Worm (Caenorhabditis elegans) whole organism, L1 larva: ENCODE measurements around the gene F41G3.18.

Source experiments
- C04F5.9 ChIP-seq: sonication (generic microtip); optimal IDR thresholded peaks from 2 replicates; lab custom pipeline; 2016; ENCODE audit warnings: missing genetic modification characterization, missing compliant biosample characterization
- C16A3.4 ChIP-seq: fragments of 150-350 bp; optimal IDR thresholded peaks from 2 replicates; lab custom pipeline; 2014; ENCODE audit warnings: missing biosample characterization, missing genetic modification characterization
- C34B4.2 ChIP-seq: sonication (generic microtip); optimal IDR thresholded peaks from 2 replicates; lab custom pipeline; 2017; ENCODE audit warnings: mild to moderate bottlenecking, missing genetic modification characterization, missing compliant biosample characterization
- F16B12.6 ChIP-seq: fragments of 150-350 bp; optimal IDR thresholded peaks from 2 replicates; lab custom pipeline; 2014; ENCODE audit warnings: missing biosample characterization, missing genetic modification characterization
- aha-1 ChIP-seq: fragments of 150-350 bp; optimal IDR thresholded peaks from 2 replicates; lab custom pipeline; 2014; ENCODE audit warnings: missing biosample characterization, missing genetic modification characterization
- aly-2 ChIP-seq: fragments of 150-350 bp; optimal IDR thresholded peaks from 2 replicates; lab custom pipeline; 2014; ENCODE audit warnings: missing biosample characterization, missing genetic modification characterization
- ama-1 ChIP-seq: fragments of 150-350 bp; optimal IDR thresholded peaks from 2 replicates; lab custom pipeline; 2014
- blmp-1 ChIP-seq: fragments of 150-350 bp; optimal IDR thresholded peaks from 2 replicates; lab custom pipeline; 2014; ENCODE audit warnings: missing biosample characterization, missing genetic modification characterization
- ceh-88 ChIP-seq: fragments of 200-800 bp; sonication (Bioruptor generic); IDR thresholded peaks from 2 replicates; pipeline ENCODE4 v1.3.6; 2022; ENCODE audit warnings: missing genetic modification characterization, missing compliant biosample characterization
- dpl-1 ChIP-seq, 3 experiments: fragments of 150-350 bp in 2 of 3; sonication (generic microtip) in 1 of 3; optimal IDR thresholded peaks; 2 replicates each; lab custom pipeline; 2014 to 2017; ENCODE audit warnings: missing biosample characterization in 3 of 3, missing genetic modification characterization in 3 of 3, missing genetic modification reagents in 3 of 3
- dsc-1 ChIP-seq: sonication (generic microtip); optimal IDR thresholded peaks from 2 replicates; lab custom pipeline; 2016; ENCODE audit warnings: mild to moderate bottlenecking, missing genetic modification characterization, missing compliant biosample characterization
- efl-1 ChIP-seq, 4 experiments: fragments of 150-350 bp; optimal IDR thresholded peaks in 3 of 4; peaks in 1 of 4; 1 replicate in 1 of 4; 2 replicates in 3 of 4; lab custom pipeline; 2014; ENCODE audit warnings: missing biosample characterization in 2 of 4, missing genetic modification characterization in 2 of 4, missing genetic modification reagents in 2 of 4
- elt-3 ChIP-seq, 6 experiments: fragments of 150-350 bp in 1 of 6; sonication (generic microtip); optimal IDR thresholded peaks; 2 replicates each; lab custom pipeline; 2017 to 2018; ENCODE audit warnings: missing biosample characterization in 6 of 6, missing genetic modification characterization in 6 of 6, inconsistent platforms in 1 of 6
- ets-5 ChIP-seq: fragments of 200-800 bp; sonication (Bioruptor generic); IDR thresholded peaks from 2 replicates; pipeline ENCODE4 v1.3.6; 2022; ENCODE audit warnings: missing genetic modification characterization, missing compliant biosample characterization
- fkh-4 ChIP-seq: sonication (generic microtip); optimal IDR thresholded peaks from 2 replicates; lab custom pipeline; 2016; ENCODE audit warnings: missing compliant biosample characterization, missing genetic modification characterization, borderline replicate concordance
- fkh-8 ChIP-seq: sonication (generic microtip); optimal IDR thresholded peaks from 2 replicates; lab custom pipeline; 2016; ENCODE audit warnings: mild to moderate bottlenecking, missing genetic modification characterization, missing compliant biosample characterization
- fos-1 ChIP-seq: fragments of 150-350 bp; optimal IDR thresholded peaks from 2 replicates; lab custom pipeline; 2014; ENCODE audit warnings: missing biosample characterization, missing genetic modification characterization
- hlh-17 ChIP-seq: fragments of 200-800 bp; sonication (Bioruptor generic); optimal IDR thresholded peaks from 2 replicates; lab custom pipeline; 2018; ENCODE audit warnings: missing genetic modification characterization, mild to moderate bottlenecking, missing compliant biosample characterization, moderate library complexity, borderline replicate concordance
- hlh-4 ChIP-seq: sonication (generic microtip); optimal IDR thresholded peaks from 2 replicates; lab custom pipeline; 2016; ENCODE audit warnings: mild to moderate bottlenecking, missing genetic modification characterization, missing compliant biosample characterization
- hpl-2 ChIP-seq: fragments of 150-350 bp; optimal IDR thresholded peaks from 2 replicates; lab custom pipeline; 2014; ENCODE audit warnings: missing biosample characterization, missing genetic modification reagents, missing genetic modification characterization
- irx-1 ChIP-seq: sonication (generic microtip); optimal IDR thresholded peaks from 2 replicates; lab custom pipeline; 2016; ENCODE audit warnings: missing genetic modification characterization, missing compliant biosample characterization
- isw-1 ChIP-seq: fragments of 200-800 bp; sonication (Bioruptor generic); IDR thresholded peaks from 2 replicates; pipeline ENCODE4 v1.3.6; 2022; ENCODE audit warnings: missing genetic modification characterization, missing compliant biosample characterization
- lin-13 ChIP-seq: fragments of 150-350 bp; optimal IDR thresholded peaks from 2 replicates; lab custom pipeline; 2014; ENCODE audit warnings: missing biosample characterization, missing genetic modification reagents, missing genetic modification characterization
- lin-14 ChIP-seq: fragments of 200-800 bp; sonication (Bioruptor generic); optimal IDR thresholded peaks from 2 replicates; lab custom pipeline; 2018; ENCODE audit warnings: mild to moderate bottlenecking, missing genetic modification characterization, moderate library complexity, missing compliant biosample characterization
- lin-15B ChIP-seq: fragments of 150-350 bp; sonication (generic microtip); optimal IDR thresholded peaks from 3 replicates; lab custom pipeline; 2014; ENCODE audit warnings: missing biosample characterization, missing genetic modification characterization
- lin-35 ChIP-seq, 2 experiments: fragments of 150-350 bp; optimal IDR thresholded peaks; 2 replicates each; lab custom pipeline; 2014; ENCODE audit warnings: missing biosample characterization in 2 of 2, missing genetic modification characterization in 2 of 2, missing genetic modification reagents in 2 of 2
- lin-39 ChIP-seq: fragments of 150-350 bp; optimal IDR thresholded peaks from 2 replicates; lab custom pipeline; 2014; ENCODE audit warnings: missing biosample characterization, missing genetic modification reagents, missing genetic modification characterization
- lir-3 ChIP-seq: sonication (generic microtip); optimal IDR thresholded peaks from 2 replicates; lab custom pipeline; 2016; ENCODE audit warnings: mild to moderate bottlenecking, missing genetic modification characterization, moderate library complexity, missing compliant biosample characterization; ENCODE audit not compliant: poor library complexity
- lsy-2 ChIP-seq, 2 experiments: fragments of 150-350 bp; optimal IDR thresholded peaks; 2 replicates each; lab custom pipeline; 2014; ENCODE audit warnings: missing biosample characterization in 2 of 2, missing genetic modification characterization in 2 of 2
- mdl-1 ChIP-seq, 2 experiments: fragments of 150-350 bp; optimal IDR thresholded peaks; 2 replicates each; lab custom pipeline; 2014 to 2017; ENCODE audit warnings: missing biosample characterization in 2 of 2, missing genetic modification characterization in 2 of 2, inconsistent platforms in 1 of 2
- mep-1 ChIP-seq: fragments of 150-350 bp; optimal IDR thresholded peaks from 2 replicates; lab custom pipeline; 2014; ENCODE audit warnings: missing biosample characterization, missing genetic modification characterization
- nhr-12 ChIP-seq: sonication (generic microtip); optimal IDR thresholded peaks from 2 replicates; lab custom pipeline; 2017; ENCODE audit warnings: missing biosample characterization, missing genetic modification characterization
- nhr-71 ChIP-seq: sonication (generic microtip); optimal IDR thresholded peaks from 2 replicates; lab custom pipeline; 2016; ENCODE audit warnings: mild to moderate bottlenecking, missing genetic modification characterization, moderate library complexity, missing compliant biosample characterization
- nhr-85 ChIP-seq: sonication (generic microtip); peaks from one replicate; lab custom pipeline; 2016; ENCODE audit warnings: missing genetic modification characterization, inconsistent platforms, missing compliant biosample characterization
- nhr-90 ChIP-seq: sonication (generic microtip); optimal IDR thresholded peaks from 2 replicates; lab custom pipeline; 2016; ENCODE audit warnings: mild to moderate bottlenecking, missing genetic modification characterization, missing compliant biosample characterization; ENCODE audit not compliant: poor library complexity
- pax-3 ChIP-seq: fragments of 200-800 bp; sonication (Bioruptor generic); optimal IDR thresholded peaks from 2 replicates; lab custom pipeline; 2018; ENCODE audit warnings: mild to moderate bottlenecking, missing genetic modification characterization, moderate library complexity, missing compliant biosample characterization
- rnt-1 ChIP-seq: sonication (generic microtip); optimal IDR thresholded peaks from 2 replicates; lab custom pipeline; 2016; ENCODE audit warnings: mild to moderate bottlenecking, missing genetic modification characterization, moderate library complexity, missing compliant biosample characterization
- skn-1 ChIP-seq: fragments of 150-350 bp; optimal IDR thresholded peaks from 2 replicates; lab custom pipeline; 2014; ENCODE audit warnings: missing biosample characterization, missing genetic modification characterization
- snpc-4 ChIP-seq: fragments of 150-350 bp; optimal IDR thresholded peaks from 2 replicates; lab custom pipeline; 2014; ENCODE audit warnings: missing biosample characterization, missing genetic modification characterization
- sptf-1 ChIP-seq: fragments of 150-350 bp; optimal IDR thresholded peaks from 2 replicates; lab custom pipeline; 2014; ENCODE audit warnings: missing biosample characterization, missing genetic modification characterization
- tbx-2 ChIP-seq: sonication (generic microtip); optimal IDR thresholded peaks from 2 replicates; lab custom pipeline; 2016; ENCODE audit warnings: missing genetic modification characterization, missing compliant biosample characterization
- unc-30 ChIP-seq: sonication (generic microtip); optimal IDR thresholded peaks from 2 replicates; lab custom pipeline; 2017; ENCODE audit warnings: missing biosample characterization, missing genetic modification characterization
- unc-62 ChIP-seq: fragments of 150-350 bp; optimal IDR thresholded peaks from 2 replicates; lab custom pipeline; 2014; ENCODE audit warnings: missing biosample characterization, missing genetic modification reagents, missing genetic modification characterization
- unc-86 ChIP-seq: sonication (generic microtip); optimal IDR thresholded peaks from 2 replicates; lab custom pipeline; 2016; ENCODE audit warnings: missing genetic modification characterization, missing compliant biosample characterization
- unc-98 ChIP-seq: fragments of 200-800 bp; sonication (Bioruptor generic); IDR thresholded peaks from 2 replicates; pipeline ENCODE4 v1.3.6; 2022; ENCODE audit warnings: missing genetic modification characterization, missing compliant biosample characterization
- vab-15 ChIP-seq: sonication (generic microtip); optimal IDR thresholded peaks from 2 replicates; lab custom pipeline; 2017; ENCODE audit warnings: missing genotype, mild to moderate bottlenecking, missing genetic modification characterization, missing compliant biosample characterization
- xbp-1 ChIP-seq: sonication (generic microtip); optimal IDR thresholded peaks from 2 replicates; lab custom pipeline; 2016; ENCODE audit warnings: missing genetic modification characterization, missing compliant biosample characterization
- zag-1 ChIP-seq: fragments of 150-350 bp; optimal IDR thresholded peaks from 2 replicates; lab custom pipeline; 2014; ENCODE audit warnings: missing biosample characterization, missing genetic modification characterization
- ztf-11 ChIP-seq, 2 experiments: sonication (generic microtip); optimal IDR thresholded peaks; 2 replicates each; lab custom pipeline; 2016 to 2017; ENCODE audit warnings: missing genetic modification characterization in 2 of 2, missing biosample characterization in 1 of 2, missing compliant biosample characterization in 1 of 2

F41G3.18 gene

ce11 chrII:6736066-6736465, 32.0 kb upstream of the F41G3.18 start, which contains the start of gene mrps-18.C:
mrps-18.C (plus strand) TSS chrII:6736203.
- TF ChIP-seq lin-39 (tag; lab: Kevin White, UChicago) (no peak), isw-1 (no peak), sptf-1 (tag; lab: Kevin White, UChicago) (no peak), C34B4.2 (tag; lab: Kevin White, UChicago) (no peak), F16B12.6 (tag; lab: Kevin White, UChicago) (no peak), irx-1 (tag; lab: Kevin White, UChicago) (no peak), unc-62 (GFP tag; lab: Kevin White, UChicago) (no peak), vab-15 (tag; lab: Kevin White, UChicago) (no peak), rnt-1 (no peak), hlh-17 (no peak), ets-5 (GFP tag; lab: Robert Waterston, UW) (no peak), C04F5.9 (tag; lab: Kevin White, UChicago) (no peak), nhr-12 (tag; lab: Kevin White, UChicago) (no peak), fos-1 (tag; lab: Kevin White, UChicago) (no peak), nhr-71 (tag; lab: Kevin White, UChicago) (no peak), unc-30 (no peak)

- no peak for TF ChIP-seq mep-1
Measured at ce11 chrII:6736604-6737003, 31.5 kb upstream of the F41G3.18 start, which contains the start of gene T14B4.1. T14B4.1 (plus strand) TSS chrII:6736904.

ce11 chrII:6741428-6741827, 26.7 kb upstream of the F41G3.18 start, which contains the start of gene exos-8:
exos-8 (plus strand) TSS chrII:6741691.
- TF ChIP-seq unc-30 (no peak), xbp-1 (tag; lab: Kevin White, UChicago) (peak; percentile 53), lin-15B (tag; lab: Kevin White, UChicago) (peak; percentile 81), lin-14 (GFP tag; lab: Kevin White, UChicago) (peak; percentile 55), ets-5 (GFP tag; lab: Robert Waterston, UW) (no peak), skn-1 (peak; percentile 6), rnt-1 (peak; percentile 89), elt-3 (tag; optimal IDR thresholded peaks at IDR 0.05; lab: Kevin White, UChicago) (peak in 1 of 6 experiments; percentile 55), efl-1 (optimal IDR thresholded peaks at IDR 0.05; lab: Kevin White, UChicago) (peak; percentile 68 to 76), efl-1 (GFP tag; optimal IDR thresholded peaks at IDR 0.05 in 1 of 2; lab: Kevin White, UChicago) (peak; percentile 60 to 95), aha-1 (tag; lab: Kevin White, UChicago) (no peak), zag-1 (tag; lab: Kevin White, UChicago) (no peak), nhr-85 (tag; lab: Kevin White, UChicago) (peak; percentile 59), fos-1 (tag; lab: Kevin White, UChicago) (peak; percentile 22), lin-35 (GFP tag; optimal IDR thresholded peaks at IDR 0.05; lab: Kevin White, UChicago) (peak; percentile 34 to 82), hlh-4 (tag; lab: Kevin White, UChicago) (no peak), unc-98 (GFP tag; lab: Robert Waterston, UW) (no peak), ceh-88 (GFP tag; lab: Robert Waterston, UW) (no peak), hpl-2 (peak; percentile 9), unc-86 (tag; lab: Kevin White, UChicago) (no peak), pax-3 (tag; lab: Kevin White, UChicago) (peak; percentile 35), aly-2 (no peak), lir-3 (tag; lab: Kevin White, UChicago) (peak; percentile 75), fkh-8 (peak; percentile 58), snpc-4 (tag; lab: Kevin White, UChicago) (peak; percentile 15), blmp-1 (peak; percentile 55), tbx-2 (tag; lab: Kevin White, UChicago) (peak; percentile 56), lin-13 (GFP tag; lab: Kevin White, UChicago) (peak; percentile 63), nhr-71 (tag; lab: Kevin White, UChicago) (peak; percentile 69), C16A3.4 (tag; lab: Kevin White, UChicago) (peak; percentile 65), ztf-11 (tag; optimal IDR thresholded peaks at IDR 0.05; lab: Kevin White, UChicago) (peak in 1 of 2 experiments; percentile 17), lsy-2 (tag; optimal IDR thresholded peaks at IDR 0.05; lab: Kevin White, UChicago) (peak; percentile 28 to 80), nhr-12 (tag; lab: Kevin White, UChicago) (no peak), dpl-1 (GFP tag; optimal IDR thresholded peaks at IDR 0.05; lab: Kevin White, UChicago) (peak; percentile 46 to 71 (median 56)), ama-1 (no peak), nhr-90 (tag; lab: Kevin White, UChicago) (peak; percentile 13), dsc-1 (tag; lab: Kevin White, UChicago) (peak; percentile 9), fkh-4 (tag; lab: Kevin White, UChicago) (no peak), mdl-1 (tag; optimal IDR thresholded peaks at IDR 0.05; lab: Kevin White, UChicago) (no peak)
